Worm (Caenorhabditis elegans): ENCODE data around the gene srw-36.

The srw-36 gene

DNA sequence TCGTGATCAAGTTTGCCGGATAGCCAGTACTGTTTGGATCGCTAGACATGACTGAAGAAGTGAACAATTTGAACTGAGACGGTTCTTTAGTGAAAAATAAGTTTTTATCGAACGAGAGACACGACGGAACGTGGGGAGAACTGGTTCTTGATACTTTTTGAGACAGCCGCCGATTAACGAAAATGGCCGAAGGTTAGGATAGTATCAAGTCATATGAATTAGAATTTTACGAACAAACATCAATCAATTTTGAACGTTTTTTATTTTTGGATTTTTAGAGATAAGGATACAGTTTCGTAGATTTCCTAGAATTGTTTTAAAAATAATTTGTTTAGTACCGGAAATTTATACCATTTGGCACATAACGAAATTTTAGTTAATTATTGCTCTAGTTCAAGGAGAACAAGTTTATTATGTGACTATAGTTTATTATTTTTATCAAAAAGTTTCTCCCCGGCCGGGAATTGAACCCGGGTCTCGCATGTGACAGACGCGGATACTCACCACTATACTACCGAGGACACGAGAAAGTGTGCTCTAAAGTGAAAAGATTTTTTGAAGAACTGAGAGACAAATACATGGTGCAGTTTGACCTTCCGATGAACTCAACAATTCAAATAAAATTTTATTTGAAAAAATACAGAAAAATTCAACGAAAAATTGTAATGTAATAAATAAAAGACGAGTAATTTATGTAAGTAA lies 34.5 kb upstream of the srw-36 start, which contains the start of gene W06G6.20 (continued):
- no peak for TF ChIP-seq hlh-12 (tag; optimal IDR thresholded peaks at IDR 0.05)
- TF ChIP-seq ztf-28 (GFP tag; IDR thresholded peaks at IDR 0.05): no peak
- no peak for TF ChIP-seq cebp-1 (GFP tag; IDR thresholded peaks at IDR 0.05)
- TF ChIP-seq cebp-1 (tag; optimal IDR thresholded peaks at IDR 0.05): peak; percentile 31
- no peak for TF ChIP-seq F37B4.10 (GFP tag; IDR thresholded peaks at IDR 0.05)
- TF ChIP-seq repo-1 (tag; optimal IDR thresholded peaks at IDR 0.05): no peak
- TF ChIP-seq C17E4.6 (GFP tag; IDR thresholded peaks at IDR 0.05): no peak
- peak; percentile 50; the same call in 1 of the 2 replicates for TF ChIP-seq hmg-1.2 (GFP tag; IDR thresholded peaks at IDR 0.05)
- TF ChIP-seq hlh-26 (GFP tag; conservative IDR thresholded peaks at IDR 0.05): no peak
- TF ChIP-seq ceh-27 (GFP tag; optimal IDR thresholded peaks at IDR 0.05): no peak
- no peak for TF ChIP-seq madf-6 (GFP tag; IDR thresholded peaks at IDR 0.05)
- peak in 1 of 2 experiments; percentile 44 for TF ChIP-seq let-607 (tag; optimal IDR thresholded peaks at IDR 0.05)
- no peak for TF ChIP-seq bed-1 (GFP tag; IDR thresholded peaks at IDR 0.05)
- TF ChIP-seq dox-1 (GFP tag; IDR thresholded peaks at IDR 0.05): 0 out of 2 replicates have a peak, but pooled peaks have one; percentile 18
- peak; percentile 74 for TF ChIP-seq him-1 (tag; optimal IDR thresholded peaks at IDR 0.05)
- TF ChIP-seq T07F8.4 (tag; optimal IDR thresholded peaks at IDR 0.05): peak; percentile 40
- peak; percentile 61; the same call in 1 of the 2 replicates for TF ChIP-seq ztf-25 (GFP tag; IDR thresholded peaks at IDR 0.05)
- no peak for TF ChIP-seq ekl-4 (GFP tag; IDR thresholded peaks at IDR 0.05)
- TF ChIP-seq efl-1 (GFP tag; optimal IDR thresholded peaks at IDR 0.05): no peak
- TF ChIP-seq tbp1 (GFP tag; optimal IDR thresholded peaks at IDR 0.05): peak; percentile 90
- TF ChIP-seq B0261.1 (tag; optimal IDR thresholded peaks at IDR 0.05): peak; percentile 75
- TF ChIP-seq cebp-2 (GFP tag; IDR thresholded peaks at IDR 0.05): no peak
- no peak for TF ChIP-seq B0019.2 (GFP tag; conservative IDR thresholded peaks at IDR 0.05)
- TF ChIP-seq egrh-3 (GFP tag; IDR thresholded peaks at IDR 0.05): no peak
- no peak for TF ChIP-seq lin-35 (GFP tag; optimal IDR thresholded peaks at IDR 0.05)
- no peak for TF ChIP-seq lir-1 (GFP tag; conservative IDR thresholded peaks at IDR 0.05)
- no peak for TF ChIP-seq K11D2.4 (GFP tag; IDR thresholded peaks at IDR 0.05)
- TF ChIP-seq unc-62 (GFP tag; optimal IDR thresholded peaks at IDR 0.05): no peak
- TF ChIP-seq egl-18 (GFP tag; IDR thresholded peaks at IDR 0.05): no peak
- no peak for TF ChIP-seq ama-1 (optimal IDR thresholded peaks at IDR 0.05)
- TF ChIP-seq ama-1 (GFP tag; optimal IDR thresholded peaks at IDR 0.05): no peak
- peak; percentile 63; the same call in 1 of the 2 replicates for TF ChIP-seq pbrm-1 (GFP tag; IDR thresholded peaks at IDR 0.05)
- no peak for TF ChIP-seq C06A6.2 (GFP tag; conservative IDR thresholded peaks at IDR 0.05)
- TF ChIP-seq D2030.7 (GFP tag; IDR thresholded peaks at IDR 0.05): 0 out of 2 replicates have a peak, but pooled peaks have one; percentile 22
- peak in 1 of 2 experiments; percentile 11 for TF ChIP-seq rec-8 (tag; optimal IDR thresholded peaks at IDR 0.05)
- no peak for TF ChIP-seq atf-7 (tag; optimal IDR thresholded peaks at IDR 0.05)
- no peak for TF ChIP-seq sea-2 (GFP tag; IDR thresholded peaks at IDR 0.05)
- TF ChIP-seq ets-4 (GFP tag; optimal IDR thresholded peaks at IDR 0.05): no peak
- peak; percentile 22 for TF ChIP-seq lsy-27 (tag; optimal IDR thresholded peaks at IDR 0.05; ENCODE audit: borderline replicate concordance, insufficient read depth)
- no peak for TF ChIP-seq zim-3 (tag; optimal IDR thresholded peaks at IDR 0.05)
- peak; percentile 86 for TF ChIP-seq lin-26 (GFP tag; IDR thresholded peaks at IDR 0.05)
- TF ChIP-seq ceh-91 (GFP tag; IDR thresholded peaks at IDR 0.05): no peak
- no peak for TF ChIP-seq F49E8.2 (tag; optimal IDR thresholded peaks at IDR 0.05; ENCODE audit: insufficient read depth)
- TF ChIP-seq F22D6.2 (tag; optimal IDR thresholded peaks at IDR 0.05): no peak
- no peak; the same call in 1 of the 2 replicates for TF ChIP-seq rcor-1 (GFP tag; IDR thresholded peaks at IDR 0.05)
- TF ChIP-seq hmg-20 (GFP tag; IDR thresholded peaks at IDR 0.05): no peak
- peak; percentile 20 for TF ChIP-seq ZK185.1 (tag; optimal IDR thresholded peaks at IDR 0.05; ENCODE audit: poor library complexity, severe bottlenecking)
- no peak for TF ChIP-seq Y79H2A.3 (GFP tag; conservative IDR thresholded peaks at IDR 0.05)
